Fruit fly (Drosophila melanogaster) whole organism, embryonic: ENCODE data around the gene Coq2.

Source experiments
- Aef1 ChIP-seq: fragments of 200-800 bp; sonication (Bioruptor generic); IDR thresholded peaks from 3 replicates; pipeline ENCODE4 v1.3.6; 2022; ENCODE audit warnings: missing biosample characterization, missing genetic modification characterization
- Asciz ChIP-seq: fragments of 200-800 bp; sonication (Bioruptor generic); optimal IDR thresholded peaks from 2 replicates; lab custom pipeline; 2017; ENCODE audit warnings: missing biosample characterization, mild to moderate bottlenecking, missing genetic modification characterization, missing genetic modification reagents
- B-H2 ChIP-seq: fragments of 200-800 bp; sonication (Bioruptor generic); optimal IDR thresholded peaks from 2 replicates; lab custom pipeline; 2018; ENCODE audit warnings: missing biosample characterization, mild to moderate bottlenecking, missing genetic modification characterization
- Blimp-1 ChIP-seq: fragments of 200-800 bp; sonication (Bioruptor generic); optimal IDR thresholded peaks from 3 replicates; lab custom pipeline; 2018; ENCODE audit warnings: missing biosample characterization, missing genetic modification characterization, mild to moderate bottlenecking, moderate library complexity, missing genetic modification reagents
- CG10654 ChIP-seq: fragments of 200-800 bp; sonication (Bioruptor generic); optimal IDR thresholded peaks from 2 replicates; lab custom pipeline; 2016; ENCODE audit warnings: missing biosample characterization, missing genetic modification characterization
- CG11093 ChIP-seq: fragments of 200-800 bp; sonication (Bioruptor generic); IDR thresholded peaks from 3 replicates; pipeline ENCODE4 v1.3.6; 2022; ENCODE audit warnings: missing biosample characterization, missing genetic modification characterization
- CG11398 ChIP-seq: fragments of 200-800 bp; sonication (Bioruptor generic); optimal IDR thresholded peaks from 2 replicates; lab custom pipeline; 2016; ENCODE audit warnings: missing biosample characterization, missing genetic modification characterization
- CG12219 ChIP-seq: fragments of 200-800 bp; sonication (Bioruptor generic); optimal IDR thresholded peaks from 3 replicates; lab custom pipeline; 2018; ENCODE audit warnings: missing biosample characterization, mild to moderate bottlenecking, missing genetic modification characterization
- CG13624 ChIP-seq: fragments of 200-800 bp; sonication (Bioruptor generic); optimal IDR thresholded peaks from 2 replicates; lab custom pipeline; 2016; ENCODE audit warnings: missing biosample characterization, missing genetic modification characterization
- CG14441 ChIP-seq: fragments of 200-800 bp; sonication (Bioruptor generic); IDR thresholded peaks from 2 replicates; pipeline ENCODE4 v1.3.6; 2022; ENCODE audit warnings: missing biosample characterization, missing genetic modification characterization
- CG1603 ChIP-seq: fragments of 200-800 bp; sonication (Bioruptor generic); optimal IDR thresholded peaks from 2 replicates; lab custom pipeline; 2019; ENCODE audit warnings: missing biosample characterization, mild to moderate bottlenecking, missing genetic modification characterization, moderate library complexity
- CG2116 ChIP-seq: fragments of 200-800 bp; sonication (Bioruptor generic); optimal IDR thresholded peaks from 3 replicates; lab custom pipeline; 2018; ENCODE audit warnings: missing biosample characterization, mild to moderate bottlenecking, missing genetic modification characterization
- CG3407 ChIP-seq: fragments of 200-800 bp; sonication (Bioruptor generic); optimal IDR thresholded peaks from 2 replicates; lab custom pipeline; 2018; ENCODE audit warnings: missing biosample characterization, mild to moderate bottlenecking, missing genetic modification characterization
- CG34376 ChIP-seq: fragments of 200-800 bp; sonication (Bioruptor generic); optimal IDR thresholded peaks from 2 replicates; lab custom pipeline; 2018; ENCODE audit warnings: missing biosample characterization, mild to moderate bottlenecking, missing genetic modification characterization
- CG4820 ChIP-seq: fragments of 200-800 bp; sonication (Bioruptor generic); optimal IDR thresholded peaks from 3 replicates; lab custom pipeline; 2016; ENCODE audit warnings: missing biosample characterization, missing genetic modification characterization
- CG7556 ChIP-seq: fragments of 200-800 bp; sonication (Bioruptor generic); optimal IDR thresholded peaks from 2 replicates; lab custom pipeline; 2017; ENCODE audit warnings: missing biosample characterization, mild to moderate bottlenecking, missing genetic modification characterization
- CG7839 ChIP-seq: fragments of 200-800 bp; sonication (Bioruptor generic); optimal IDR thresholded peaks from 3 replicates; lab custom pipeline; 2018; ENCODE audit warnings: missing biosample characterization, mild to moderate bottlenecking, missing genetic modification characterization, moderate library complexity
- CG8290 ChIP-seq, 3 experiments: fragments of 200-800 bp; sonication (Bioruptor generic); optimal IDR thresholded peaks; 2 replicates each; lab custom pipeline; 2016 to 2019; ENCODE audit warnings: missing biosample characterization in 3 of 3, missing genetic modification characterization in 3 of 3, mild to moderate bottlenecking in 2 of 3, moderate library complexity in 1 of 3
- CG8359 ChIP-seq: fragments of 200-800 bp; sonication (Bioruptor generic); optimal IDR thresholded peaks from 2 replicates; lab custom pipeline; 2017; ENCODE audit warnings: missing biosample characterization, mild to moderate bottlenecking, missing genetic modification characterization, borderline replicate concordance
- CG8478 ChIP-seq: fragments of >200 bp; optimal IDR thresholded peaks from 2 replicates; lab custom pipeline; 2018
- CG8765 ChIP-seq: fragments of 200-800 bp; sonication (Bioruptor generic); IDR thresholded peaks from 2 replicates; pipeline ENCODE4 v1.3.6; 2022; ENCODE audit warnings: missing biosample characterization, missing genetic modification characterization
- CG8924 ChIP-seq: fragments of 200-800 bp; optimal IDR thresholded peaks from 3 replicates; lab custom pipeline; 2019; ENCODE audit warnings: missing biosample characterization, mild to moderate bottlenecking, missing genetic modification characterization, moderate library complexity
- CG9817 ChIP-seq: fragments of 200-800 bp; sonication (Bioruptor generic); optimal IDR thresholded peaks from 2 replicates; lab custom pipeline; 2018; ENCODE audit warnings: missing biosample characterization, mild to moderate bottlenecking, missing genetic modification characterization, moderate library complexity
- CG9876 ChIP-seq: fragments of 200-800 bp; sonication (Bioruptor generic); optimal IDR thresholded peaks from 2 replicates; lab custom pipeline; 2016; ENCODE audit warnings: missing biosample characterization, missing genetic modification characterization
- CG9932 ChIP-seq: fragments of 200-800 bp; sonication (Bioruptor generic); IDR thresholded peaks from 2 replicates; pipeline ENCODE4 v1.3.6; 2022; ENCODE audit warnings: missing biosample characterization, missing genetic modification characterization
- D19B ChIP-seq: fragments of 200-800 bp; sonication (Bioruptor generic); optimal IDR thresholded peaks from 2 replicates; lab custom pipeline; 2017; ENCODE audit warnings: missing biosample characterization, mild to moderate bottlenecking, missing genetic modification characterization
- Dbx ChIP-seq: fragments of 200-800 bp; sonication (Bioruptor generic); IDR thresholded peaks from 3 replicates; pipeline ENCODE4 v1.3.6; 2022; ENCODE audit warnings: missing biosample characterization, missing genetic modification characterization
- HmgD ChIP-seq: fragments of 200-800 bp; sonication (Bioruptor generic); optimal IDR thresholded peaks from 3 replicates; lab custom pipeline; 2016; ENCODE audit warnings: missing biosample characterization, missing genetic modification characterization
- HmgZ ChIP-seq: fragments of 200-800 bp; sonication (Bioruptor generic); optimal IDR thresholded peaks from 2 replicates; lab custom pipeline; 2018; ENCODE audit warnings: missing biosample characterization, mild to moderate bottlenecking, missing genetic modification characterization
- Hr51 ChIP-seq, 2 experiments: fragments of 200-800 bp; sonication (Bioruptor generic); optimal IDR thresholded peaks; 2 replicates in 1 of 2; 3 replicates in 1 of 2; lab custom pipeline; 2016 to 2018; ENCODE audit warnings: missing biosample characterization in 2 of 2, missing genetic modification characterization in 2 of 2, mild to moderate bottlenecking in 1 of 2, moderate library complexity in 1 of 2
- MESR4 ChIP-seq: fragments of 200-800 bp; sonication (Bioruptor generic); optimal IDR thresholded peaks from 2 replicates; lab custom pipeline; 2018; ENCODE audit warnings: missing biosample characterization, mild to moderate bottlenecking, missing genetic modification characterization, moderate library complexity
- Mrtf ChIP-seq: fragments of 200-800 bp; sonication (Bioruptor generic); IDR thresholded peaks from 3 replicates; pipeline ENCODE4 v1.3.6; 2022; ENCODE audit warnings: missing biosample characterization, missing genetic modification characterization
- NfI ChIP-seq: fragments of 200-800 bp; sonication (Bioruptor generic); optimal IDR thresholded peaks from 3 replicates; lab custom pipeline; 2018; ENCODE audit warnings: missing biosample characterization, mild to moderate bottlenecking, missing genetic modification characterization, moderate library complexity
- Pdp1 ChIP-seq, 2 experiments: fragments of 200-800 bp; sonication (Bioruptor generic); optimal IDR thresholded peaks; 3 replicates each; lab custom pipeline; 2016; ENCODE audit warnings: missing biosample characterization in 2 of 2, missing genetic modification characterization in 2 of 2, mild to moderate bottlenecking in 1 of 2, moderate library complexity in 1 of 2
- ato ChIP-seq: fragments of 200-800 bp; sonication (Bioruptor generic); IDR thresholded peaks from 2 replicates; pipeline ENCODE4 v1.3.6; 2022; ENCODE audit warnings: missing biosample characterization, missing genetic modification characterization; ENCODE audit not compliant: partially characterized antibody
- br ChIP-seq: fragments of >200 bp; optimal IDR thresholded peaks from 2 replicates; lab custom pipeline; 2017
- cwo ChIP-seq: fragments of 200-800 bp; sonication (Bioruptor generic); optimal IDR thresholded peaks from 3 replicates; lab custom pipeline; 2017; ENCODE audit warnings: missing biosample characterization, missing genetic modification characterization, mild to moderate bottlenecking, moderate library complexity, missing genetic modification reagents
- exex ChIP-seq: fragments of 200-800 bp; sonication (Bioruptor generic); optimal IDR thresholded peaks from 4 replicates; lab custom pipeline; 2018; ENCODE audit warnings: missing biosample characterization, mild to moderate bottlenecking, missing genetic modification characterization, moderate library complexity
- grn ChIP-seq: fragments of 200-800 bp; sonication (Bioruptor generic); optimal IDR thresholded peaks from 3 replicates; lab custom pipeline; 2017; ENCODE audit warnings: missing biosample characterization, missing genetic modification characterization
- nmo ChIP-seq: fragments of 200-800 bp; sonication (Bioruptor generic); optimal IDR thresholded peaks from 2 replicates; lab custom pipeline; 2018; ENCODE audit warnings: missing biosample characterization, mild to moderate bottlenecking, missing genetic modification characterization, moderate library complexity
- oc ChIP-seq: fragments of 200-800 bp; sonication (Bioruptor generic); optimal IDR thresholded peaks from 2 replicates; lab custom pipeline; 2018; ENCODE audit warnings: missing biosample characterization, mild to moderate bottlenecking, missing genetic modification characterization, moderate library complexity
- onecut ChIP-seq: fragments of 200-800 bp; sonication (Bioruptor generic); IDR thresholded peaks from 2 replicates; pipeline ENCODE4 v1.3.6; 2022; ENCODE audit warnings: missing biosample characterization, missing genetic modification characterization
- pfk ChIP-seq: fragments of 200-800 bp; sonication (Bioruptor generic); optimal IDR thresholded peaks from 2 replicates; lab custom pipeline; 2018; ENCODE audit warnings: missing biosample characterization, mild to moderate bottlenecking, missing genetic modification characterization, moderate library complexity
- pho ChIP-seq: fragments of 200-800 bp; sonication (Bioruptor generic); optimal IDR thresholded peaks from 2 replicates; lab custom pipeline; 2016; ENCODE audit warnings: missing biosample characterization, missing genetic modification characterization
- psq ChIP-seq: fragments of 200-800 bp; sonication (Bioruptor generic); optimal IDR thresholded peaks from 2 replicates; lab custom pipeline; 2017; ENCODE audit warnings: missing biosample characterization, missing genetic modification characterization
- seq ChIP-seq: fragments of 200-800 bp; sonication (Bioruptor generic); IDR thresholded peaks from 2 replicates; pipeline ENCODE4 v1.3.6; 2022; ENCODE audit warnings: missing biosample characterization, missing genetic modification characterization
- sob ChIP-seq: fragments of 200-800 bp; sonication (Bioruptor generic); IDR thresholded peaks from 2 replicates; pipeline ENCODE4 v1.3.6; 2022; ENCODE audit warnings: missing biosample characterization, missing genetic modification characterization
- tup ChIP-seq: fragments of 200-800 bp; sonication (Bioruptor generic); optimal IDR thresholded peaks from 2 replicates; lab custom pipeline; 2016; ENCODE audit warnings: missing biosample characterization, mild to moderate bottlenecking, missing genetic modification characterization, moderate library complexity
- zf30C ChIP-seq: fragments of 200-800 bp; sonication (Bioruptor generic); optimal IDR thresholded peaks from 3 replicates; lab custom pipeline; 2018; ENCODE audit warnings: missing biosample characterization, mild to moderate bottlenecking, missing genetic modification characterization

The Coq2 gene

DNA sequence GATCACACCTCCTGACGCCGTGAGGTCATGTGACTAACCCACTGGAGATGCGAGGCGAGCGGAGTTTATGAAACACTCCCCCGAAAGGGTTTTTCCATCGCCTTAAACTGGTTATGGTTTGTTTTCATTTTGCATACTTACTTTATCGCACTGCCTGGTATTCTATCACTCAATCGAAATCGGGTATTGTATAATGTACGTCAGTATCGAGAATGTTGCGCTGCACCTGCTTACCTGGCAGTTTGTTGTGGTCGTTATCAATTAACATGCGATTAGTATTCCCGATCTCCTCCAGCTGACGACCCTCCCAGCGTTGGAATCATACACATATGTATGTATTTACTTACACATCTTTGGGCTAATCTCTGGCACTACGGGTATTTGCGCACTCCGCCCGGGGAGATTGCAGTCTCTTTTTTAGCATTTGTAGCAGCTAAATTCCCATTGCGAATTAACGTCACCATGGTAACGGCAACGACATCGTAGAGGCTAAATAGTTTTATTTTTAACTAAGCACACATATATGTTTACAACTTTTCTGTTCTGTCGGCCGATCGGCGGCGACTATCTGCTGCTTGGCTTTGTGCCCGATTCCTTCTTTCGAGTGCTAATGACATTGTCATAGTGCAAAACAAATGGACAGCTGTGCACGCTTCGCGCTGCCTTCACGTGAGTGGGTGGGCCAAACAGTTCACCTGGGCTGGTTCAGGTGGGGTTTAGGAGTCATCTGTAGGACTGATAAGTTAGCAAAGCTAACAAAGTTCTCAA lies 36.8 kb upstream of the Coq2 start (continued):
- TF ChIP-seq grn (no peak), CG9876 (GFP tag; lab: Kevin White, UChicago) (no peak), Blimp-1 (GFP tag; lab: Kevin White, UChicago) (no peak), ato (GFP tag; lab: Robert Waterston, UW) (no peak), nmo (no peak), tup (GFP tag; lab: Kevin White, UChicago) (no peak), Hr51 (GFP tag; optimal IDR thresholded peaks at IDR 0.05; lab: Kevin White, UChicago) (no peak), D19B (no peak), br (no peak), CG11398 (GFP tag; lab: Kevin White, UChicago) (no peak), Dbx (GFP tag; lab: Robert Waterston, UW) (no peak; the same call in 2 of the 3 replicates), CG7556 (GFP tag; lab: Kevin White, UChicago) (no peak), CG8765 (no peak), psq (GFP tag; lab: Kevin White, UChicago) (no peak), seq (no peak), CG2116 (GFP tag; lab: Kevin White, UChicago) (no peak), sob (GFP tag; lab: Robert Waterston, UW) (no peak), NfI (GFP tag; lab: Kevin White, UChicago) (peak; percentile 22), CG9817 (tag; lab: Kevin White, UChicago) (no peak), CG13624 (GFP tag; lab: Kevin White, UChicago) (no peak), CG10654 (GFP tag; lab: Kevin White, UChicago) (no peak), B-H2 (GFP tag; lab: Kevin White, UChicago) (peak; percentile 15), pfk (no peak), CG3407 (GFP tag; lab: Kevin White, UChicago) (no peak), Aef1 (GFP tag; lab: Robert Waterston, UW) (no peak), MESR4 (GFP tag; lab: Kevin White, UChicago) (no peak), CG11093 (GFP tag; lab: Robert Waterston, UW) (no peak), Pdp1 (GFP tag; optimal IDR thresholded peaks at IDR 0.05; lab: Kevin White, UChicago) (peak in 1 of 2 experiments; percentile 87), cwo (peak; percentile 82), zf30C (no peak), HmgZ (peak; percentile 6), CG9932 (0 out of 2 replicates have a peak, but pooled peaks have one; percentile 4), pho (no peak), CG14441 (no peak), CG8290 (GFP tag; optimal IDR thresholded peaks at IDR 0.05; lab: Kevin White, UChicago) (no peak), CG8290 (tag; optimal IDR thresholded peaks at IDR 0.05; lab: Kevin White, UChicago) (peak in 1 of 2 experiments; percentile 41), CG8359 (no peak), Asciz (GFP tag; lab: Kevin White, UChicago) (no peak), HmgD (GFP tag; lab: Kevin White, UChicago) (no peak), CG1603 (tag; lab: Kevin White, UChicago) (no peak), CG7839 (tag; lab: Kevin White, UChicago) (no peak), exex (tag; lab: Kevin White, UChicago) (peak; percentile 47), onecut (no peak), CG8924 (tag; lab: Kevin White, UChicago) (no peak), Mrtf (GFP tag; lab: Robert Waterston, UW) (no peak), CG12219 (GFP tag; lab: Kevin White, UChicago) (no peak), oc (tag; lab: Kevin White, UChicago) (no peak), CG4820 (GFP tag; lab: Kevin White, UChicago) (no peak), CG34376 (GFP tag; lab: Kevin White, UChicago) (peak; percentile 34), CG8478 (lab: Kevin White, UChicago) (no peak)
